Worm (Caenorhabditis elegans) whole organism, mixed stage, embryonic: Measurements from ENCODE around the gene taap-1.

Experiments
- ceh-43 ChIP-seq: fragments of 200-800 bp; sonication (Bioruptor generic); optimal IDR thresholded peaks from 2 replicates; lab custom pipeline; 2018; ENCODE audit warnings: mild to moderate bottlenecking, missing genetic modification characterization, moderate library complexity, missing compliant biosample characterization
- ces-1 ChIP-seq: fragments of 150-350 bp; optimal IDR thresholded peaks from 2 replicates; lab custom pipeline; 2014; ENCODE audit warnings: missing biosample characterization, missing genetic modification reagents, missing genetic modification characterization
- elt-1 ChIP-seq: sonication (generic microtip); optimal IDR thresholded peaks from 2 replicates; lab custom pipeline; 2017; ENCODE audit warnings: missing genetic modification characterization, mild to moderate bottlenecking, missing compliant biosample characterization, antibody characterized with exemption, moderate library complexity, borderline replicate concordance; ENCODE audit not compliant: insufficient read depth
- elt-3 ChIP-seq: fragments of 150-350 bp; optimal IDR thresholded peaks from 2 replicates; lab custom pipeline; 2014; ENCODE audit warnings: missing biosample characterization, missing genetic modification characterization
- lin-13 ChIP-seq: fragments of 150-350 bp; optimal IDR thresholded peaks from 2 replicates; lab custom pipeline; 2014; ENCODE audit warnings: missing biosample characterization, missing genetic modification characterization
- lin-32 ChIP-seq: fragments of 200-800 bp; sonication (Bioruptor generic); optimal IDR thresholded peaks from 2 replicates; lab custom pipeline; 2018; ENCODE audit warnings: mild to moderate bottlenecking, missing genetic modification characterization, missing compliant biosample characterization
- lsy-2 ChIP-seq: fragments of 150-350 bp; optimal IDR thresholded peaks from 2 replicates; lab custom pipeline; 2014; ENCODE audit warnings: missing biosample characterization, missing genetic modification characterization
- mab-5 ChIP-seq: fragments of 150-350 bp; optimal IDR thresholded peaks from 2 replicates; lab custom pipeline; 2014; ENCODE audit warnings: missing biosample characterization, missing genetic modification characterization
- nhr-12 ChIP-seq: fragments of 150-350 bp; optimal IDR thresholded peaks from 2 replicates; lab custom pipeline; 2014; ENCODE audit warnings: missing biosample characterization, missing genetic modification characterization
- pha-4 ChIP-seq: fragments of 150-350 bp; optimal IDR thresholded peaks from 2 replicates; lab custom pipeline; 2018; ENCODE audit warnings: missing biosample characterization, missing genetic modification reagents, missing genetic modification characterization
- snpc-4 ChIP-seq: fragments of 150-350 bp; optimal IDR thresholded peaks from 2 replicates; lab custom pipeline; 2014; ENCODE audit warnings: missing biosample characterization, missing genetic modification characterization
- sptf-1 ChIP-seq: sonication (generic microtip); optimal IDR thresholded peaks from 2 replicates; lab custom pipeline; 2017; ENCODE audit warnings: mild to moderate bottlenecking, missing genetic modification characterization, moderate library complexity, missing compliant biosample characterization
- unc-39 ChIP-seq: fragments of 150-350 bp; optimal IDR thresholded peaks from 2 replicates; lab custom pipeline; 2014; ENCODE audit warnings: missing biosample characterization, missing genetic modification characterization
- ztf-11 ChIP-seq: fragments of 150-350 bp; optimal IDR thresholded peaks from 2 replicates; lab custom pipeline; 2014; ENCODE audit warnings: missing biosample characterization, missing genetic modification characterization

DNA sequence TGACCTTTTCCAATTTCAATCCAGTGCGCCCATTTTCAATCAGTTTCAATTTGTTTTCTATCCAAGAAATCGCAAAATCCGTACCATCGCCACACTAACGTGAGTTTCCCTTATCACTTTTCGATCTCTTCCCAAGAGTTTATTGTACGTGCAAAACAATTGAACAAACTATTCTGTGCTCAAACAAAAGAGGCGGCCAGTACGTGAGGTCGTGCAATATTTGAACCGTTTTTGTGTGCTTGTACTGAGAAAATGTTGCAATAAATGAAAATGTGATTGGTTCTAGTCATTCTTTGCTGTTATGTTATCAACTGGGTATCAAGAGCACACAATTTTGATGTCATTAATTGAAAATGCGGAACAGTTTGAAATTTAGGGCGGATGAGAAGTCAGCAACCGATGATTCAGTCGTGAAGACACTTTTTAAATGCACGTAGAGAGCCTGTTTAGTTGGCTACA lies 34.0 kb downstream of the taap-1 start, which contains the start of gene F22B5.4:
- TF ChIP-seq lin-13 (tag; lab: Kevin White, UChicago) (no peak), snpc-4 (tag; lab: Kevin White, UChicago) (no peak), nhr-12 (no peak), elt-3 (tag; lab: Kevin White, UChicago) (no peak), ztf-11 (no peak), ceh-43 (GFP tag; lab: Kevin White, UChicago) (no peak), pha-4 (tag; lab: Kevin White, UChicago) (no peak), unc-39 (tag; lab: Kevin White, UChicago) (no peak), elt-1 (tag; lab: Kevin White, UChicago) (no peak), lsy-2 (tag; lab: Kevin White, UChicago) (no peak), sptf-1 (no peak), mab-5 (tag; lab: Kevin White, UChicago) (no peak), ces-1 (GFP tag; lab: Kevin White, UChicago) (no peak), lin-32 (GFP tag; lab: Kevin White, UChicago) (no peak)
